Worm (Caenorhabditis elegans) whole organism, L2 larva: Measurements from ENCODE around the gene srx-22.

Experiments
- aly-2 ChIP-seq: fragments of 150-350 bp; optimal IDR thresholded peaks from 2 replicates; lab custom pipeline; 2014; ENCODE audit warnings: missing biosample characterization, missing genetic modification characterization
- ceh-82 ChIP-seq: fragments of 150-350 bp; optimal IDR thresholded peaks from 2 replicates; lab custom pipeline; 2014; ENCODE audit warnings: missing biosample characterization, missing genetic modification characterization
- crh-2 ChIP-seq: sonication (generic microtip); optimal IDR thresholded peaks from 2 replicates; lab custom pipeline; 2017; ENCODE audit warnings: missing biosample characterization, missing genetic modification characterization
- nhr-12 ChIP-seq: fragments of 150-350 bp; optimal IDR thresholded peaks from 2 replicates; lab custom pipeline; 2014; ENCODE audit warnings: missing biosample characterization, missing genetic modification characterization
- snpc-4 ChIP-seq: fragments of 150-350 bp; optimal IDR thresholded peaks from 2 replicates; lab custom pipeline; 2014; ENCODE audit warnings: missing biosample characterization, missing genetic modification characterization
- unc-39 ChIP-seq: fragments of 150-350 bp; optimal IDR thresholded peaks from 2 replicates; lab custom pipeline; 2014; ENCODE audit warnings: missing biosample characterization, missing genetic modification characterization
- zag-1 ChIP-seq: fragments of 150-350 bp; optimal IDR thresholded peaks from 2 replicates; lab custom pipeline; 2014; ENCODE audit warnings: missing biosample characterization, missing genetic modification characterization
- ztf-11 ChIP-seq: sonication (generic microtip); optimal IDR thresholded peaks from 2 replicates; lab custom pipeline; 2017; ENCODE audit warnings: missing biosample characterization, missing genetic modification characterization

DNA sequence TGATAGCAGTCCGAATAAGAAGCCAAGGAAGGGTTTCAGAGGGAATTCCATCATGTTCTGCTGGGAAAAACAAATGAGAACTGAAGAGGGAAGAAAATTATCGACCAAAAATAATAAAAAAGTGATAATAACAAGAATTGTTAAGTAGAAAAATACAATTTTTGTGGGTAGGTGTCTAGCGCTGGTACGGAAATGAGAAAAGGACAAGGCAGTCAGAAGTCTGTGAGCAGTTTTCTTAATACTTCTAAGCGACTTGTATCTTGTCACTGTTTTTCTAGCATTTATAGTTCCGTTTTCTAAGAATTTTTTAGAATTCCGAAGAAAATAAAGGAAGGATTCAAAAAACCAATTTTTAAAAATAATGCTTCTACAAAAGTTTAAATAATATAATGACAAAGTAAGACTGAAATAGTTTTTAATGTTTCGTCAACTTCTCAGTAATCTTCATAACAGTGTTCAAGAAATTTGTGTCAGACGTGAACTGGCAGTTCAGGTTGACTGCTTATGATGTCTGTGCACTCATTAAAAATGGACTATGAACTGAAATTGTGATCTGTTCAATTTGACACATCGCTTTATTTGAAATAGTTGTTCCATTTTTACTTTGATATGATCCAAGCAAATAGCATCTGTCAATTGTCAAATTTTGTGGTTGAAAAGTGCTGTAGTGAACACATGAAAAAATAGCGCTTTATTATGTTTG, 13.1 kb downstream of the srx-22 start, which contains the start of gene srx-4:
- TF ChIP-seq aly-2 (tag; lab: Kevin White, UChicago): no peak
- TF ChIP-seq ceh-82 (tag; lab: Kevin White, UChicago): no peak
- TF ChIP-seq unc-39 (tag; lab: Kevin White, UChicago): no peak
- TF ChIP-seq ztf-11 (tag; lab: Kevin White, UChicago): no peak
- no peak for TF ChIP-seq crh-2 (tag; lab: Kevin White, UChicago)
- no peak for TF ChIP-seq zag-1
- TF ChIP-seq snpc-4: no peak
- TF ChIP-seq nhr-12 (tag; lab: Kevin White, UChicago): no peak
